Worm (Caenorhabditis elegans): ENCODE measurements around the gene clc-19.

ce11 chrIII:861819-862356 lies 11.5 kb downstream of the clc-19 start, which contains the start of gene arx-4:
- TF ChIP-seq Y116A8C.19 (tag; optimal IDR thresholded peaks at IDR 0.05; ENCODE audit: borderline replicate concordance): no peak
- no peak for TF ChIP-seq lin-13 (GFP tag; optimal IDR thresholded peaks at IDR 0.05)
- TF ChIP-seq ces-1 (GFP tag; optimal IDR thresholded peaks at IDR 0.05): no peak
- TF ChIP-seq nhr-85 (tag): no peak
- no peak for TF ChIP-seq ceh-8 (GFP tag; optimal IDR thresholded peaks at IDR 0.05)
- TF ChIP-seq unc-62 (GFP tag; optimal IDR thresholded peaks at IDR 0.05): no peak
- TF ChIP-seq zip-4 (GFP tag; optimal IDR thresholded peaks at IDR 0.05): no peak
- no peak for TF ChIP-seq aly-2 (tag; optimal IDR thresholded peaks at IDR 0.05)
- TF ChIP-seq pqm-1 (tag; optimal IDR thresholded peaks at IDR 0.05): no peak
